Worm (Caenorhabditis elegans) whole organism, L3 larva: ENCODE measurements around the gene sre-44.

ENCODE experiments used
- R02D3.7 ChIP-seq: fragments of 150-350 bp; optimal IDR thresholded peaks from 2 replicates; lab custom pipeline; 2014; ENCODE audit warnings: missing biosample characterization, missing genetic modification characterization
- ZK546.5 ChIP-seq: sonication (generic microtip); optimal IDR thresholded peaks from 2 replicates; lab custom pipeline; 2017; ENCODE audit warnings: missing biosample characterization, missing genetic modification characterization
- aly-2 ChIP-seq: fragments of 150-350 bp; optimal IDR thresholded peaks from 2 replicates; lab custom pipeline; 2014; ENCODE audit warnings: missing biosample characterization, missing genetic modification characterization
- ama-1 ChIP-seq: fragments of 150-350 bp; optimal IDR thresholded peaks from 2 replicates; lab custom pipeline; 2018
- ceh-16 ChIP-seq: sonication (generic microtip); optimal IDR thresholded peaks from 2 replicates; lab custom pipeline; 2017; ENCODE audit warnings: missing biosample characterization, missing genetic modification characterization
- ceh-28 ChIP-seq: fragments of 150-350 bp; optimal IDR thresholded peaks from 2 replicates; lab custom pipeline; 2014; ENCODE audit warnings: missing biosample characterization, missing genetic modification reagents, missing genetic modification characterization
- ceh-82 ChIP-seq: fragments of 150-350 bp; optimal IDR thresholded peaks from 2 replicates; lab custom pipeline; 2014; ENCODE audit warnings: missing biosample characterization, missing genetic modification characterization
- ceh-9 ChIP-seq: sonication (generic microtip); optimal IDR thresholded peaks from 2 replicates; lab custom pipeline; 2018; ENCODE audit warnings: missing biosample characterization, missing genetic modification characterization
- daf-12 ChIP-seq: fragments of 150-350 bp; optimal IDR thresholded peaks from 2 replicates; lab custom pipeline; 2014; ENCODE audit warnings: missing biosample characterization, missing genetic modification reagents, missing genetic modification characterization
- egl-27 ChIP-seq: sonication (generic microtip); optimal IDR thresholded peaks from 4 replicates; lab custom pipeline; 2017; ENCODE audit warnings: missing biosample characterization, missing genetic modification reagents, missing genetic modification characterization
- egl-5 ChIP-seq: fragments of 150-350 bp; optimal IDR thresholded peaks from 2 replicates; lab custom pipeline; 2017; ENCODE audit warnings: missing biosample characterization, missing genetic modification reagents, missing genetic modification characterization, inconsistent platforms
- elt-1 ChIP-seq: fragments of 150-350 bp; optimal IDR thresholded peaks from 2 replicates; lab custom pipeline; 2014; ENCODE audit warnings: missing biosample characterization, missing genetic modification characterization
- elt-2 ChIP-seq: sonication (generic microtip); optimal IDR thresholded peaks from 2 replicates; lab custom pipeline; 2016; ENCODE audit warnings: missing genetic modification reagents, mild to moderate bottlenecking, missing genetic modification characterization, missing compliant biosample characterization
- elt-3 ChIP-seq, 3 experiments: fragments of 150-350 bp in 1 of 3; sonication (generic microtip) in 2 of 3; optimal IDR thresholded peaks; 2 replicates in 2 of 3; 4 replicates in 1 of 3; lab custom pipeline; 2014 to 2017; ENCODE audit warnings: missing biosample characterization in 3 of 3, missing genetic modification characterization in 3 of 3
- eor-1 ChIP-seq, 2 experiments: fragments of 150-350 bp; optimal IDR thresholded peaks; 2 replicates each; lab custom pipeline; 2014 to 2018; ENCODE audit warnings: missing biosample characterization in 2 of 2, missing genetic modification characterization in 2 of 2
- fkh-10 ChIP-seq: sonication (generic microtip); optimal IDR thresholded peaks from 2 replicates; lab custom pipeline; 2017; ENCODE audit warnings: missing biosample characterization, missing genetic modification reagents, missing genetic modification characterization
- fkh-2 ChIP-seq: fragments of 150-350 bp; optimal IDR thresholded peaks from 2 replicates; lab custom pipeline; 2014; ENCODE audit warnings: missing biosample characterization, missing genetic modification reagents, missing genetic modification characterization
- fos-1 ChIP-seq: fragments of 150-350 bp; optimal IDR thresholded peaks from 2 replicates; lab custom pipeline; 2014; ENCODE audit warnings: missing biosample characterization, missing genetic modification characterization
- hmg-11 ChIP-seq: sonication (generic microtip); optimal IDR thresholded peaks from 2 replicates; lab custom pipeline; 2016; ENCODE audit warnings: missing genetic modification characterization, missing compliant biosample characterization
- jun-1 ChIP-seq: fragments of 150-350 bp; optimal IDR thresholded peaks from 2 replicates; lab custom pipeline; 2014; ENCODE audit warnings: missing biosample characterization, missing genetic modification reagents, missing genetic modification characterization
- lin-15B ChIP-seq: fragments of 150-350 bp; optimal IDR thresholded peaks from 2 replicates; lab custom pipeline; 2014; ENCODE audit warnings: missing biosample characterization, missing genetic modification characterization
- lin-39 ChIP-seq: fragments of 150-350 bp; optimal IDR thresholded peaks from 2 replicates; lab custom pipeline; 2018; ENCODE audit warnings: missing biosample characterization, missing genetic modification reagents, missing genetic modification characterization
- lsy-12 ChIP-seq: sonication (generic microtip); optimal IDR thresholded peaks from 2 replicates; lab custom pipeline; 2016; ENCODE audit warnings: mild to moderate bottlenecking, missing genetic modification characterization, missing compliant biosample characterization
- mdl-1 ChIP-seq: fragments of 150-350 bp; optimal IDR thresholded peaks from 2 replicates; lab custom pipeline; 2014; ENCODE audit warnings: missing biosample characterization, missing genetic modification characterization
- mml-1 ChIP-seq: fragments of 150-350 bp; sonication (generic microtip); optimal IDR thresholded peaks from 3 replicates; lab custom pipeline; 2014; ENCODE audit warnings: missing biosample characterization, missing genetic modification characterization
- nfya-1 ChIP-seq: sonication (generic microtip); optimal IDR thresholded peaks from 2 replicates; lab custom pipeline; 2017; ENCODE audit warnings: missing genetic modification characterization, mild to moderate bottlenecking, missing compliant biosample characterization, antibody characterized with exemption, moderate library complexity; ENCODE audit not compliant: insufficient read depth
- nhr-11 ChIP-seq: fragments of 150-350 bp; optimal IDR thresholded peaks from 2 replicates; lab custom pipeline; 2014; ENCODE audit warnings: missing biosample characterization, missing genetic modification characterization
- nhr-12 ChIP-seq: fragments of 150-350 bp; optimal IDR thresholded peaks from 2 replicates; lab custom pipeline; 2014; ENCODE audit warnings: missing biosample characterization, missing genetic modification characterization
- nhr-23 ChIP-seq: fragments of 150-350 bp; optimal IDR thresholded peaks from 2 replicates; lab custom pipeline; 2014; ENCODE audit warnings: missing biosample characterization, missing genetic modification reagents, missing genetic modification characterization
- nhr-237 ChIP-seq: fragments of 150-350 bp; optimal IDR thresholded peaks from 2 replicates; lab custom pipeline; 2014; ENCODE audit warnings: missing biosample characterization, missing genetic modification characterization
- nhr-25 ChIP-seq: sonication (generic microtip); optimal IDR thresholded peaks from 2 replicates; lab custom pipeline; 2017; ENCODE audit warnings: missing biosample characterization, missing genetic modification characterization
- nhr-28 ChIP-seq: fragments of 150-350 bp; optimal IDR thresholded peaks from 2 replicates; lab custom pipeline; 2014; ENCODE audit warnings: missing biosample characterization, missing genetic modification characterization
- nhr-43 ChIP-seq: sonication (generic microtip); optimal IDR thresholded peaks from 2 replicates; lab custom pipeline; 2016; ENCODE audit warnings: mild to moderate bottlenecking, missing genetic modification characterization, missing compliant biosample characterization; ENCODE audit not compliant: poor library complexity, severe bottlenecking
- nhr-67 ChIP-seq: fragments of 150-350 bp; optimal IDR thresholded peaks from 2 replicates; lab custom pipeline; 2014; ENCODE audit warnings: missing biosample characterization, missing genetic modification characterization
- nhr-76 ChIP-seq: fragments of 150-350 bp; sonication (generic microtip); optimal IDR thresholded peaks from 5 replicates; lab custom pipeline; 2014; ENCODE audit warnings: missing biosample characterization, missing genetic modification characterization
- nhr-77 ChIP-seq: fragments of 150-350 bp; optimal IDR thresholded peaks from 2 replicates; lab custom pipeline; 2014; ENCODE audit warnings: missing biosample characterization, missing genetic modification characterization
- pha-4 ChIP-seq: fragments of 150-350 bp; optimal IDR thresholded peaks from 2 replicates; lab custom pipeline; 2014; ENCODE audit warnings: missing biosample characterization, missing genetic modification reagents, missing genetic modification characterization
- pqm-1 ChIP-seq: fragments of 150-350 bp; optimal IDR thresholded peaks from 2 replicates; lab custom pipeline; 2017; ENCODE audit warnings: missing biosample characterization, missing genetic modification characterization, inconsistent platforms
- sea-2 ChIP-seq: fragments of 150-350 bp; sonication (generic microtip); optimal IDR thresholded peaks from 4 replicates; lab custom pipeline; 2014; ENCODE audit warnings: missing biosample characterization, missing genetic modification reagents, missing genetic modification characterization
- skn-1 ChIP-seq: fragments of 150-350 bp; optimal IDR thresholded peaks from 2 replicates; lab custom pipeline; 2014; ENCODE audit warnings: missing biosample characterization, missing genetic modification characterization
- snpc-4 ChIP-seq: fragments of 150-350 bp; optimal IDR thresholded peaks from 2 replicates; lab custom pipeline; 2014; ENCODE audit warnings: missing biosample characterization, missing genetic modification characterization
- tbx-2 ChIP-seq: sonication (generic microtip); optimal IDR thresholded peaks from 2 replicates; lab custom pipeline; 2016; ENCODE audit warnings: mild to moderate bottlenecking, missing genetic modification characterization, missing compliant biosample characterization
- unc-39 ChIP-seq: sonication (generic microtip); optimal IDR thresholded peaks from 4 replicates; lab custom pipeline; 2017; ENCODE audit warnings: missing biosample characterization, missing genetic modification characterization
- unc-62 ChIP-seq: fragments of 150-350 bp; sonication (generic microtip); optimal IDR thresholded peaks from 4 replicates; lab custom pipeline; 2014; ENCODE audit warnings: missing biosample characterization, missing genetic modification reagents, missing genetic modification characterization
- zag-1 ChIP-seq: fragments of 150-350 bp; optimal IDR thresholded peaks from 2 replicates; lab custom pipeline; 2014; ENCODE audit warnings: missing biosample characterization, missing genetic modification characterization
- ztf-11 ChIP-seq: fragments of 150-350 bp; optimal IDR thresholded peaks from 2 replicates; lab custom pipeline; 2014; ENCODE audit warnings: missing biosample characterization, missing genetic modification characterization
- ztf-4 ChIP-seq: fragments of 150-350 bp; optimal IDR thresholded peaks from 2 replicates; lab custom pipeline; 2014; ENCODE audit warnings: missing biosample characterization, missing genetic modification characterization

The sre-44 gene

DNA sequence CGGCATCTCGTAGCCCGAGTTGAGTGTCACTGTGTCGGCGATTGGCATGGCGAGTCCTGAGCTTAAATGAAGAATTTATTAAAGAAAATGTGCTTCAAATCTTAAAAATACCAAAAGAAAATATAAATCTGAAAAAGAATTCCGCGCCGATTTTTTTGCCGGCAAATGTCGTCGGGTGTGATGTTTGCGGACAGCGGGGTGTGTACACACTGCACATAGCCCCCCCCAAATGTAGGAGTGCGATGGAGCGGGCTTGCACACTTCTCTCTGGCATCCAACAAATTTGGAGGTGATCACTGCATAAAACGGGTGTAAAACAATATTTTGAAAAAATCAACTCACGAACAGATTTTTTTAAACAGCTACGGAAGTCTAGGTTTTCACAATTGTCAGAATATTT lies 26.8 kb downstream of the sre-44 start, which contains the start of gene Y39G8B.2:
TSS of gene Y39G8B.2 (minus strand) at position 61 of the 400 bp plus-strand sequence.
- TF ChIP-seq lin-15B (tag; lab: Kevin White, UChicago) (peak; percentile 98), lsy-12 (tag; lab: Kevin White, UChicago) (peak; percentile 32), fkh-2 (tag; lab: Kevin White, UChicago) (no peak), skn-1 (tag; lab: Kevin White, UChicago) (peak; percentile 11), nhr-77 (tag; lab: Kevin White, UChicago) (no peak), ama-1 (peak; percentile 49), nhr-12 (tag; lab: Kevin White, UChicago) (no peak), nhr-28 (tag; lab: Kevin White, UChicago) (no peak), fos-1 (tag; lab: Kevin White, UChicago) (peak; percentile 16), lin-39 (tag; lab: Kevin White, UChicago) (peak; percentile 88), nhr-11 (no peak), ceh-28 (peak; percentile 7), aly-2 (tag; lab: Kevin White, UChicago) (no peak), tbx-2 (tag; lab: Kevin White, UChicago) (no peak), ztf-11 (tag; lab: Kevin White, UChicago) (no peak), sea-2 (no peak), ZK546.5 (no peak), zag-1 (tag; lab: Kevin White, UChicago) (peak; percentile 15), fkh-10 (GFP tag; lab: Kevin White, UChicago) (no peak), ceh-9 (tag; lab: Kevin White, UChicago) (no peak), mdl-1 (no peak), elt-1 (tag; lab: Kevin White, UChicago) (no peak), ceh-82 (tag; lab: Kevin White, UChicago) (no peak), nhr-43 (peak; percentile 80), nhr-23 (peak; percentile 86), snpc-4 (tag; lab: Kevin White, UChicago) (peak; percentile 92), ztf-4 (tag; lab: Kevin White, UChicago) (no peak), eor-1 (tag; optimal IDR thresholded peaks at IDR 0.05; lab: Kevin White, UChicago) (no peak), pqm-1 (peak; percentile 60), elt-2 (peak; percentile 57), jun-1 (peak; percentile 56), egl-27 (tag; lab: Kevin White, UChicago) (no peak), nfya-1 (tag; lab: Kevin White, UChicago) (peak; percentile 88), nhr-25 (tag; lab: Kevin White, UChicago) (peak; percentile 84), R02D3.7 (tag; lab: Kevin White, UChicago) (peak; percentile 55), nhr-237 (tag; lab: Kevin White, UChicago) (no peak), nhr-67 (tag; lab: Kevin White, UChicago) (no peak), daf-12 (tag; lab: Kevin White, UChicago) (no peak), unc-39 (tag; lab: Kevin White, UChicago) (no peak), mml-1 (tag; lab: Kevin White, UChicago) (no peak), pha-4 (tag; lab: Kevin White, UChicago) (peak; percentile 97), unc-62 (GFP tag; lab: Kevin White, UChicago) (no peak), nhr-76 (tag; lab: Kevin White, UChicago) (no peak), ceh-16 (tag; lab: Kevin White, UChicago) (no peak), hmg-11 (tag; lab: Kevin White, UChicago) (peak; percentile 81), egl-5 (tag; lab: Kevin White, UChicago) (peak; percentile 66), elt-3 (tag; optimal IDR thresholded peaks at IDR 0.05; lab: Kevin White, UChicago) (peak in 1 of 3 experiments; percentile 40)
